Fruit fly (Drosophila melanogaster): Measurements from ENCODE around the gene Lgr4.

Gene Lgr4

dm6 chrX:13214056-13214455 is 25.1 kb upstream of the Lgr4 start (continued):
- TF ChIP-seq Gug (GFP tag; IDR thresholded peaks at IDR 0.05) = peak; percentile 50; the same call in 1 of the 4 replicates
- peak; percentile 45 for TF ChIP-seq CG12769 (tag; optimal IDR thresholded peaks at IDR 0.05)
- peak; percentile 46; the same call in 1 of the 2 replicates for TF ChIP-seq CG1024 (GFP tag; IDR thresholded peaks at IDR 0.05)
- peak; percentile 63; the same call in 1 of the 3 replicates for TF ChIP-seq zfh1 (GFP tag; IDR thresholded peaks at IDR 0.05)
- no peak for TF ChIP-seq CG2199 (GFP tag; IDR thresholded peaks at IDR 0.05)
- TF ChIP-seq Hr39 (optimal IDR thresholded peaks at IDR 0.05) = no peak
- no peak for TF ChIP-seq CG31388 (GFP tag; optimal IDR thresholded peaks at IDR 0.05)
- peak; percentile 70 for TF ChIP-seq CG1603 (tag; optimal IDR thresholded peaks at IDR 0.05)
- peak; percentile 59 for TF ChIP-seq CG9727 (GFP tag; optimal IDR thresholded peaks at IDR 0.05)
- TF ChIP-seq CG17568 (GFP tag; optimal IDR thresholded peaks at IDR 0.05) = peak; percentile 46
- no peak for TF ChIP-seq CG6791 (GFP tag; IDR thresholded peaks at IDR 0.05; ENCODE audit: partially characterized antibody)
- peak; percentile 30 for TF ChIP-seq CG1233 (GFP tag; optimal IDR thresholded peaks at IDR 0.05)
- TF ChIP-seq HLH4C (GFP tag; IDR thresholded peaks at IDR 0.05; ENCODE audit: partially characterized antibody) = no peak
- peak; percentile 76 for TF ChIP-seq slbo (GFP tag; IDR thresholded peaks at IDR 0.05)
- peak; percentile 62; the same call in 1 of the 3 replicates for TF ChIP-seq ken (GFP tag; IDR thresholded peaks at IDR 0.05)
- no peak for TF ChIP-seq CG6175 (GFP tag; IDR thresholded peaks at IDR 0.05)
- no peak for TF ChIP-seq wek (GFP tag; optimal IDR thresholded peaks at IDR 0.05)
- 0 out of 2 replicates have a peak, but pooled peaks have one; percentile 22 for TF ChIP-seq bbx (GFP tag; IDR thresholded peaks at IDR 0.05; ENCODE audit: partially characterized antibody)
- TF ChIP-seq luna (GFP tag; optimal IDR thresholded peaks at IDR 0.05) = peak; percentile 12
- TF ChIP-seq CG5245 (GFP tag; optimal IDR thresholded peaks at IDR 0.05) = peak; percentile 40
- no peak for TF ChIP-seq schlank (tag; optimal IDR thresholded peaks at IDR 0.05)
- peak; percentile 56 for TF ChIP-seq ttk (GFP tag; IDR thresholded peaks at IDR 0.05)
- peak; percentile 44 for TF ChIP-seq CG14710 (tag; optimal IDR thresholded peaks at IDR 0.05)
- TF ChIP-seq Bteb2 (GFP tag; optimal IDR thresholded peaks at IDR 0.05) = peak; percentile 36
- TF ChIP-seq psq (GFP tag; optimal IDR thresholded peaks at IDR 0.05) = no peak
- TF ChIP-seq Awh (GFP tag; IDR thresholded peaks at IDR 0.05) = peak; percentile 47; the same call in 1 of the 2 replicates
- TF ChIP-seq Med (GFP tag) = peak; percentile 94
- no peak for TF ChIP-seq rib (GFP tag; IDR thresholded peaks at IDR 0.05)
- no peak for TF ChIP-seq Opbp (GFP tag; IDR thresholded peaks at IDR 0.05; ENCODE audit: partially characterized antibody)
- peak; percentile 61 for TF ChIP-seq E2f1 (GFP tag; IDR thresholded peaks at IDR 0.05)
- TF ChIP-seq CG8359 (GFP tag; optimal IDR thresholded peaks at IDR 0.05; ENCODE audit: borderline replicate concordance) = peak; percentile 19
- TF ChIP-seq Mad (GFP tag; optimal IDR thresholded peaks at IDR 0.05) = peak; percentile 43
- TF ChIP-seq CG12659 (GFP tag; optimal IDR thresholded peaks at IDR 0.05) = peak; percentile 60
- TF ChIP-seq CG5953 (GFP tag; IDR thresholded peaks at IDR 0.05) = peak; percentile 56
- TF ChIP-seq tx (GFP tag; optimal IDR thresholded peaks at IDR 0.05) = peak; percentile 61
- peak; percentile 35; the same call in 1 of the 3 replicates for TF ChIP-seq CG7357 (GFP tag; IDR thresholded peaks at IDR 0.05)
- TF ChIP-seq CG12744 (GFP tag; optimal IDR thresholded peaks at IDR 0.05) = peak; percentile 63
- TF ChIP-seq tgo (GFP tag; IDR thresholded peaks at IDR 0.05) = peak; percentile 60
- 0 out of 2 replicates have a peak, but pooled peaks have one; percentile 32 for TF ChIP-seq CG17612 (GFP tag; IDR thresholded peaks at IDR 0.05)
- TF ChIP-seq Dbx (GFP tag; IDR thresholded peaks at IDR 0.05) = peak; percentile 64; the same call in 2 of the 3 replicates
- TF ChIP-seq CG9876 (GFP tag; optimal IDR thresholded peaks at IDR 0.05) = no peak
- peak; percentile 25 for TF ChIP-seq Nf-YB (GFP tag; optimal IDR thresholded peaks at IDR 0.05)
- no peak for TF ChIP-seq Dip2 (GFP tag; IDR thresholded peaks at IDR 0.05)
- TF ChIP-seq amos (GFP tag; IDR thresholded peaks at IDR 0.05; ENCODE audit: partially characterized antibody) = no peak
- no peak for TF ChIP-seq CG14014 (GFP tag; IDR thresholded peaks at IDR 0.05)
- 0 out of 3 replicates have a peak, but pooled peaks have one; percentile 46 for TF ChIP-seq Optix (GFP tag; IDR thresholded peaks at IDR 0.05)
- TF ChIP-seq CG6813 (GFP tag; optimal IDR thresholded peaks at IDR 0.05) = peak; percentile 19
- TF ChIP-seq Neu2 (GFP tag; optimal IDR thresholded peaks at IDR 0.05; ENCODE audit: borderline replicate concordance) = no peak
- no peak for TF ChIP-seq Lim3 (GFP tag; IDR thresholded peaks at IDR 0.05)
- peak; percentile 54 for TF ChIP-seq Dip3 (GFP tag; optimal IDR thresholded peaks at IDR 0.05)
- no peak; the same call in 1 of the 2 replicates for TF ChIP-seq ara (GFP tag; IDR thresholded peaks at IDR 0.05)

Measured in whole organism, embryonic.